Fruit fly (Drosophila melanogaster) whole organism, wandering third instar larva: Measurements from ENCODE around the gene Hyls1.

ENCODE experiments used
- CG32264 ChIP-seq: fragments of 200-800 bp; sonication (Bioruptor generic); optimal IDR thresholded peaks from 2 replicates; lab custom pipeline; 2016; ENCODE audit warnings: missing biosample characterization, missing genetic modification characterization
- HLH106 ChIP-seq: fragments of 200-800 bp; optimal IDR thresholded peaks from 3 replicates; lab custom pipeline; 2019; ENCODE audit warnings: missing biosample characterization, mild to moderate bottlenecking, missing genetic modification characterization, moderate library complexity
- N ChIP-seq: fragments of >200 bp; optimal IDR thresholded peaks from 2 replicates; lab custom pipeline; 2018; ENCODE audit warnings: missing biosample characterization, missing external identifiers, missing genetic modification characterization
- Rel ChIP-seq, 2 experiments: fragments of 200-800 bp; sonication (Bioruptor generic) in 1 of 2; optimal IDR thresholded peaks; 2 replicates in 1 of 2; 3 replicates in 1 of 2; lab custom pipeline; 2016 to 2019; ENCODE audit warnings: mild to moderate bottlenecking in 2 of 2, missing biosample characterization in 2 of 2, missing genetic modification characterization in 2 of 2, moderate library complexity in 1 of 2
- Vsx2 ChIP-seq: fragments of 200-300, 225-300 bp; sonication (Bioruptor generic); optimal IDR thresholded peaks from 2 replicates; lab custom pipeline; 2018; ENCODE audit warnings: missing biosample characterization, missing genetic modification characterization; ENCODE audit not compliant: partially characterized antibody
- dl ChIP-seq, 2 experiments: fragments of 175-275, 200-275 bp in 1 of 2; fragments of 200-275 bp in 1 of 2; sonication (Bioruptor generic); optimal IDR thresholded peaks; lab custom pipeline; 2018; ENCODE audit warnings: mild to moderate bottlenecking in 2 of 2, missing biosample characterization in 2 of 2, missing genetic modification characterization in 2 of 2, moderate library complexity in 2 of 2; ENCODE audit not compliant: partially characterized antibody in 2 of 2, insufficient read depth in 1 of 2
- foxo ChIP-seq, 2 experiments: fragments of 200-800 bp; sonication (Bioruptor generic); optimal IDR thresholded peaks; 2 replicates in 1 of 2; 3 replicates in 1 of 2; lab custom pipeline; 2016 to 2017; ENCODE audit warnings: missing biosample characterization in 2 of 2, missing genetic modification characterization in 2 of 2
- h ChIP-seq: fragments of 200-800 bp; sonication (Bioruptor generic); optimal IDR thresholded peaks from 3 replicates; lab custom pipeline; 2016; ENCODE audit warnings: missing biosample characterization, mild to moderate bottlenecking, missing genetic modification characterization
- lola ChIP-seq: fragments of >200 bp; optimal IDR thresholded peaks from 2 replicates; lab custom pipeline; 2017; ENCODE audit warnings: missing biosample characterization, missing genetic modification characterization
- psq ChIP-seq: fragments of 200-800 bp; sonication (Bioruptor generic); optimal IDR thresholded peaks from 3 replicates; lab custom pipeline; 2017; ENCODE audit warnings: missing biosample characterization, mild to moderate bottlenecking, missing genetic modification characterization, moderate library complexity
- rgr ChIP-seq: fragments of 200-800 bp; sonication (Bioruptor generic); optimal IDR thresholded peaks from 3 replicates; lab custom pipeline; 2016; ENCODE audit warnings: missing biosample characterization, mild to moderate bottlenecking, missing genetic modification characterization
- usp ChIP-seq: fragments of >200 bp; optimal IDR thresholded peaks from 2 replicates; lab custom pipeline; 2017; ENCODE audit warnings: missing biosample characterization, missing genetic modification characterization
- woc ChIP-seq: sonication (Bioruptor generic); optimal IDR thresholded peaks from 2 replicates; lab custom pipeline; 2016; ENCODE audit warnings: missing biosample characterization, mild to moderate bottlenecking, missing genetic modification characterization

- no peak for TF ChIP-seq foxo (GFP tag; optimal IDR thresholded peaks at IDR 0.05; lab: Kevin White, UChicago)
- TF ChIP-seq h = no peak
- no peak for TF ChIP-seq lola (GFP tag; lab: Kevin White, UChicago)
- no peak for TF ChIP-seq Vsx2
- TF ChIP-seq HLH106 (tag; lab: Kevin White, UChicago) = no peak
- no peak for TF ChIP-seq dl (GFP tag; optimal IDR thresholded peaks at IDR 0.05; lab: Kevin White, UChicago; ENCODE audit: insufficient read depth in 1 of 2, partially characterized antibody in 2 of 2)
- TF ChIP-seq woc (GFP tag; lab: Kevin White, UChicago) = no peak
- TF ChIP-seq N (GFP tag; lab: Kevin White, UChicago) = no peak
- TF ChIP-seq Rel (GFP tag; optimal IDR thresholded peaks at IDR 0.05; lab: Kevin White, UChicago) = no peak
- TF ChIP-seq Rel (tag; optimal IDR thresholded peaks at IDR 0.05; lab: Kevin White, UChicago) = no peak
- TF ChIP-seq usp (GFP tag; lab: Kevin White, UChicago) = no peak
- TF ChIP-seq rgr (GFP tag; lab: Kevin White, UChicago) = no peak
- TF ChIP-seq psq (GFP tag; lab: Kevin White, UChicago) = no peak
- no peak for TF ChIP-seq CG32264 (GFP tag; lab: Kevin White, UChicago)
Observed at dm6 chr2L:16326892-16327291, 25.5 kb downstream of the Hyls1 start, which contains the start of gene CG4278.
